Worm (Caenorhabditis elegans) whole organism, early embryonic: Measurements from ENCODE around the gene fipr-6.

Source experiments
- ama-1 ChIP-seq: fragments of 150-350 bp; optimal IDR thresholded peaks from 2 replicates; lab custom pipeline; 2014
- ceh-36 ChIP-seq: sonication (generic microtip); optimal IDR thresholded peaks from 2 replicates; lab custom pipeline; 2016; ENCODE audit warnings: missing genetic modification characterization, inconsistent platforms, missing compliant biosample characterization
- scrt-1 ChIP-seq: fragments of 200-800 bp; sonication (Bioruptor generic); IDR thresholded peaks from 2 replicates; pipeline ENCODE4 v1.3.6; 2022; ENCODE audit warnings: missing genetic modification characterization, missing compliant biosample characterization
- sea-1 ChIP-seq: fragments of 200-800 bp; sonication (Bioruptor generic); conservative IDR thresholded peaks from 2 replicates; pipeline ENCODE4 v1.3.6; 2022; ENCODE audit warnings: missing genetic modification characterization, missing compliant biosample characterization

- TF ChIP-seq sea-1 (no peak), ama-1 (no peak), scrt-1 (GFP tag; lab: Robert Waterston, UW) (no peak), ceh-36 (tag; lab: Kevin White, UChicago) (no peak)
Observed at ce11 chrV:10244018-10244720, 13.1 kb downstream of the fipr-6 start.
